Fruit fly (Drosophila melanogaster) whole organism, embryonic: ENCODE results near the gene Tomosyn.

Experiments
- Asciz ChIP-seq: fragments of 200-800 bp; sonication (Bioruptor generic); optimal IDR thresholded peaks from 2 replicates; lab custom pipeline; 2017; ENCODE audit warnings: missing biosample characterization, mild to moderate bottlenecking, missing genetic modification characterization, missing genetic modification reagents
- Blimp-1 ChIP-seq: fragments of 200-800 bp; sonication (Bioruptor generic); optimal IDR thresholded peaks from 3 replicates; lab custom pipeline; 2018; ENCODE audit warnings: missing biosample characterization, missing genetic modification characterization, mild to moderate bottlenecking, moderate library complexity, missing genetic modification reagents
- CG10431 ChIP-seq: fragments of 200-800 bp; sonication (Bioruptor generic); optimal IDR thresholded peaks from 3 replicates; lab custom pipeline; 2018; ENCODE audit warnings: missing biosample characterization, mild to moderate bottlenecking, missing genetic modification characterization
- CG15601 ChIP-seq: fragments of 200-800 bp; sonication (Bioruptor generic); optimal IDR thresholded peaks from 3 replicates; lab custom pipeline; 2019; ENCODE audit warnings: missing biosample characterization, mild to moderate bottlenecking, missing genetic modification characterization, moderate library complexity
- CG1602 ChIP-seq: fragments of 200-800 bp; sonication (Bioruptor generic); optimal IDR thresholded peaks from 3 replicates; lab custom pipeline; 2016; ENCODE audit warnings: missing biosample characterization, missing genetic modification characterization
- CG1603 ChIP-seq: fragments of 200-800 bp; sonication (Bioruptor generic); optimal IDR thresholded peaks from 2 replicates; lab custom pipeline; 2019; ENCODE audit warnings: missing biosample characterization, mild to moderate bottlenecking, missing genetic modification characterization, moderate library complexity
- CG16863 ChIP-seq: fragments of 200-800 bp; sonication (Bioruptor generic); optimal IDR thresholded peaks from 3 replicates; lab custom pipeline; 2016; ENCODE audit warnings: missing biosample characterization, missing genetic modification characterization
- CG17385 ChIP-seq: fragments of 200-800 bp; sonication (Bioruptor generic); optimal IDR thresholded peaks from 3 replicates; lab custom pipeline; 2018; ENCODE audit warnings: missing biosample characterization, mild to moderate bottlenecking, missing genetic modification characterization
- CG17568 ChIP-seq: fragments of 200-800 bp; sonication (Bioruptor generic); optimal IDR thresholded peaks from 2 replicates; lab custom pipeline; 2018; ENCODE audit warnings: missing biosample characterization, mild to moderate bottlenecking, missing genetic modification characterization, moderate library complexity
- CG18262 ChIP-seq: fragments of 200-800 bp; optimal IDR thresholded peaks from 3 replicates; lab custom pipeline; 2019; ENCODE audit warnings: missing biosample characterization, mild to moderate bottlenecking, missing genetic modification characterization, moderate library complexity
- CG2120 ChIP-seq: fragments of 200-800 bp; sonication (Bioruptor generic); optimal IDR thresholded peaks from 3 replicates; lab custom pipeline; 2016; ENCODE audit warnings: missing biosample characterization, missing genetic modification characterization
- CG31224 ChIP-seq: fragments of 200-800 bp; sonication (Bioruptor generic); IDR thresholded peaks from 2 replicates; pipeline ENCODE4 v1.3.6; 2022; ENCODE audit warnings: missing biosample characterization, missing genetic modification characterization
- CG31441 ChIP-seq: fragments of 200-800 bp; sonication (Bioruptor generic); IDR thresholded peaks from 2 replicates; pipeline ENCODE4 v1.3.6; 2022; ENCODE audit warnings: missing biosample characterization, missing genetic modification characterization
- CG32767 ChIP-seq: fragments of 200-800 bp; sonication (Bioruptor generic); IDR thresholded peaks from 2 replicates; pipeline ENCODE4 v1.3.6; 2022; ENCODE audit warnings: missing biosample characterization, missing genetic modification characterization
- CG3281 ChIP-seq: fragments of 200-800 bp; sonication (Bioruptor generic); optimal IDR thresholded peaks from 3 replicates; lab custom pipeline; 2017; ENCODE audit warnings: missing biosample characterization, mild to moderate bottlenecking, missing genetic modification characterization
- CG4360 ChIP-seq: fragments of 200-800 bp; sonication (Bioruptor generic); IDR thresholded peaks from 2 replicates; pipeline ENCODE4 v1.3.6; 2022; ENCODE audit warnings: missing biosample characterization, missing genetic modification characterization
- CG4617 ChIP-seq: fragments of 200-800 bp; sonication (Bioruptor generic); optimal IDR thresholded peaks from 3 replicates; lab custom pipeline; 2016; ENCODE audit warnings: missing biosample characterization, missing genetic modification characterization, borderline replicate concordance
- CG4854 ChIP-seq: fragments of 200-800 bp; sonication (Bioruptor generic); optimal IDR thresholded peaks from 2 replicates; lab custom pipeline; 2016; ENCODE audit warnings: missing biosample characterization, missing genetic modification characterization, inconsistent platforms
- CG7357 ChIP-seq: fragments of 200-800 bp; sonication (Bioruptor generic); IDR thresholded peaks from 3 replicates; pipeline ENCODE4 v1.3.6; 2022; ENCODE audit warnings: missing biosample characterization, missing genetic modification characterization
- CG7786 ChIP-seq: fragments of 200-800 bp; sonication (Bioruptor generic); optimal IDR thresholded peaks from 2 replicates; lab custom pipeline; 2016; ENCODE audit warnings: missing biosample characterization, missing genetic modification characterization
- CG7928 ChIP-seq: fragments of 200-800 bp; sonication (Bioruptor generic); optimal IDR thresholded peaks from 2 replicates; lab custom pipeline; 2017; ENCODE audit warnings: missing biosample characterization, mild to moderate bottlenecking, missing genetic modification characterization
- CG8478 ChIP-seq: fragments of >200 bp; optimal IDR thresholded peaks from 2 replicates; lab custom pipeline; 2018
- CHES-1-like ChIP-seq: fragments of 200-800 bp; sonication (Bioruptor generic); optimal IDR thresholded peaks from 2 replicates; lab custom pipeline; 2016; ENCODE audit warnings: missing biosample characterization, missing genetic modification characterization
- Ets97D ChIP-seq: fragments of 200-800 bp; sonication (Bioruptor generic); optimal IDR thresholded peaks from 3 replicates; lab custom pipeline; 2016; ENCODE audit warnings: missing biosample characterization, missing genetic modification characterization
- Hand ChIP-seq: fragments of 200-800 bp; sonication (Bioruptor generic); optimal IDR thresholded peaks from 2 replicates; lab custom pipeline; 2017; ENCODE audit warnings: mild to moderate bottlenecking, missing biosample characterization, missing genetic modification reagents, missing genetic modification characterization
- Max ChIP-seq: fragments of 200-800 bp; sonication (Bioruptor generic); optimal IDR thresholded peaks from 2 replicates; lab custom pipeline; 2016; ENCODE audit warnings: missing biosample characterization, mild to moderate bottlenecking, missing genetic modification characterization
- Mrtf ChIP-seq: fragments of 200-800 bp; sonication (Bioruptor generic); IDR thresholded peaks from 3 replicates; pipeline ENCODE4 v1.3.6; 2022; ENCODE audit warnings: missing biosample characterization, missing genetic modification characterization
- NC2β ChIP-seq: fragments of 200-800 bp; sonication (Bioruptor generic); optimal IDR thresholded peaks from 2 replicates; lab custom pipeline; 2016; ENCODE audit warnings: missing biosample characterization, missing genetic modification characterization
- Nf-YA ChIP-seq: fragments of 200-800 bp; sonication (Bioruptor generic); IDR thresholded peaks from 2 replicates; pipeline ENCODE4 v1.3.6; 2022; ENCODE audit warnings: missing biosample characterization, missing genetic modification characterization
- ash1 ChIP-seq: fragments of 200-800 bp; sonication (Bioruptor generic); optimal IDR thresholded peaks from 2 replicates; lab custom pipeline; 2018; ENCODE audit warnings: missing biosample characterization, mild to moderate bottlenecking, missing genetic modification characterization
- corto ChIP-seq: fragments of 200-800 bp; sonication (Bioruptor generic); optimal IDR thresholded peaks from 2 replicates; lab custom pipeline; 2016; ENCODE audit warnings: missing biosample characterization, mild to moderate bottlenecking, missing genetic modification characterization, moderate library complexity
- disco-r ChIP-seq: fragments of 200-800 bp; sonication (Bioruptor generic); optimal IDR thresholded peaks from 2 replicates; lab custom pipeline; 2016; ENCODE audit warnings: missing biosample characterization, missing genetic modification characterization
- dm ChIP-seq: fragments of 200-800 bp; sonication (Bioruptor generic); optimal IDR thresholded peaks from 3 replicates; lab custom pipeline; 2016; ENCODE audit warnings: missing biosample characterization, missing genetic modification characterization
- dysf ChIP-seq: fragments of 200-800 bp; sonication (Bioruptor generic); IDR thresholded peaks from 3 replicates; pipeline ENCODE4 v1.3.6; 2022; ENCODE audit warnings: missing biosample characterization, missing genetic modification characterization
- emc ChIP-seq: fragments of 200-800 bp; sonication (Bioruptor generic); optimal IDR thresholded peaks from 2 replicates; lab custom pipeline; 2016; ENCODE audit warnings: missing biosample characterization, missing genetic modification characterization
- eyg ChIP-seq: fragments of 200-800 bp; sonication (Bioruptor generic); optimal IDR thresholded peaks from 3 replicates; lab custom pipeline; 2016; ENCODE audit warnings: missing biosample characterization, missing genetic modification characterization
- ftz-f1 ChIP-seq: fragments of 200-800 bp; sonication (Bioruptor generic); optimal IDR thresholded peaks from 2 replicates; lab custom pipeline; 2016; ENCODE audit warnings: missing biosample characterization, missing genetic modification characterization
- gcm ChIP-seq: fragments of 200-800 bp; sonication (Bioruptor generic); optimal IDR thresholded peaks from 2 replicates; lab custom pipeline; 2019; ENCODE audit warnings: missing biosample characterization, mild to moderate bottlenecking, missing genetic modification characterization, moderate library complexity
- gcm2 ChIP-seq: fragments of 200-800 bp; sonication (Bioruptor generic); optimal IDR thresholded peaks from 2 replicates; lab custom pipeline; 2016; ENCODE audit warnings: missing biosample characterization, missing genetic modification characterization
- hb ChIP-seq: fragments of 200-800 bp; sonication (Bioruptor generic); IDR thresholded peaks from 3 replicates; pipeline ENCODE4 v1.3.6; 2022; ENCODE audit warnings: missing biosample characterization, missing genetic modification characterization; ENCODE audit not compliant: partially characterized antibody
- pzg ChIP-seq: fragments of 200-800 bp; sonication (Bioruptor generic); optimal IDR thresholded peaks from 3 replicates; lab custom pipeline; 2018; ENCODE audit warnings: missing biosample characterization, mild to moderate bottlenecking, missing genetic modification characterization, moderate library complexity
- repo ChIP-seq: fragments of 200-800 bp; sonication (Bioruptor generic); optimal IDR thresholded peaks from 2 replicates; lab custom pipeline; 2016; ENCODE audit warnings: missing biosample characterization, missing genetic modification characterization
- schlank ChIP-seq: fragments of 200-800 bp; sonication (Bioruptor generic); optimal IDR thresholded peaks from 2 replicates; lab custom pipeline; 2018; ENCODE audit warnings: missing biosample characterization, mild to moderate bottlenecking, missing genetic modification characterization
- sd ChIP-seq: fragments of 200-800 bp; sonication (Bioruptor generic); optimal IDR thresholded peaks from 3 replicates; lab custom pipeline; 2018; ENCODE audit warnings: missing biosample characterization, mild to moderate bottlenecking, missing genetic modification characterization, moderate library complexity
- slou ChIP-seq: fragments of 200-800 bp; sonication (Bioruptor generic); optimal IDR thresholded peaks from 3 replicates; lab custom pipeline; 2016; ENCODE audit warnings: missing biosample characterization, missing genetic modification characterization
- slp2 ChIP-seq: fragments of 200-800 bp; sonication (Bioruptor generic); optimal IDR thresholded peaks from 2 replicates; lab custom pipeline; 2016; ENCODE audit warnings: missing biosample characterization, missing genetic modification characterization
- tgo ChIP-seq: fragments of 200-800 bp; sonication (Bioruptor generic); IDR thresholded peaks from 3 replicates; pipeline ENCODE4 v1.3.6; 2022; ENCODE audit warnings: missing biosample characterization, missing genetic modification characterization
- tup ChIP-seq: fragments of 200-800 bp; sonication (Bioruptor generic); optimal IDR thresholded peaks from 2 replicates; lab custom pipeline; 2016; ENCODE audit warnings: missing biosample characterization, mild to moderate bottlenecking, missing genetic modification characterization, moderate library complexity
- vfl ChIP-seq: fragments of 200-800 bp; sonication (Bioruptor generic); optimal IDR thresholded peaks from 2 replicates; lab custom pipeline; 2016; ENCODE audit warnings: missing biosample characterization, missing genetic modification characterization
- vnd ChIP-seq: fragments of 200-800 bp; sonication (Bioruptor generic); IDR thresholded peaks from 3 replicates; pipeline ENCODE4 v1.3.6; 2022; ENCODE audit warnings: missing biosample characterization, missing genetic modification characterization; ENCODE audit not compliant: partially characterized antibody

Tomosyn gene

dm6 chrX:12665112-12665795, 33.8 kb downstream of the Tomosyn start (continued):
- TF ChIP-seq hb (no peak), CG18262 (peak; percentile 91), emc (no peak), CG17385 (GFP tag; lab: Kevin White, UChicago) (peak; percentile 86), vfl (peak; percentile 56), dysf (GFP tag; lab: Robert Waterston, UW) (peak; percentile 94), CG3281 (GFP tag; lab: Kevin White, UChicago) (peak; percentile 87), slp2 (GFP tag; lab: Kevin White, UChicago) (no peak), CG7786 (GFP tag; lab: Kevin White, UChicago) (peak; percentile 48), Mrtf (GFP tag; lab: Robert Waterston, UW) (peak; percentile 88), CG8478 (lab: Kevin White, UChicago) (no peak), NC2β (GFP tag; lab: Kevin White, UChicago) (peak; percentile 63), slou (GFP tag; lab: Kevin White, UChicago) (peak; percentile 82), Max (GFP tag; lab: Kevin White, UChicago) (peak; percentile 75), CG1603 (tag; lab: Kevin White, UChicago) (peak; percentile 89), CG31224 (GFP tag; lab: Robert Waterston, UW) (peak; percentile 81), Hand (GFP tag; lab: Kevin White, UChicago) (peak; percentile 75), eyg (GFP tag; lab: Kevin White, UChicago) (no peak), Asciz (GFP tag; lab: Kevin White, UChicago) (peak; percentile 72), CG15601 (tag; lab: Kevin White, UChicago) (peak; percentile 80), CG4360 (peak; percentile 97), CG10431 (GFP tag; lab: Kevin White, UChicago) (peak; percentile 58), corto (GFP tag; lab: Kevin White, UChicago) (peak; percentile 82), ash1 (GFP tag; lab: Kevin White, UChicago) (peak; percentile 34), pzg (GFP tag; lab: Kevin White, UChicago) (no peak), CG1602 (GFP tag; lab: Kevin White, UChicago) (peak; percentile 86), gcm (peak; percentile 87), schlank (tag; lab: Kevin White, UChicago) (peak; percentile 84), CG7928 (peak; percentile 34), Blimp-1 (GFP tag; lab: Kevin White, UChicago) (peak; percentile 84), CG17568 (GFP tag; lab: Kevin White, UChicago) (peak; percentile 85), vnd (GFP tag; lab: Robert Waterston, UW) (no peak), disco-r (GFP tag; lab: Kevin White, UChicago) (peak; percentile 33), CHES-1-like (GFP tag; lab: Kevin White, UChicago) (no peak), Ets97D (GFP tag; lab: Kevin White, UChicago) (peak; percentile 13), CG2120 (GFP tag; lab: Kevin White, UChicago) (peak; percentile 79), Nf-YA (GFP tag; lab: Robert Waterston, UW) (peak; percentile 73), ftz-f1 (GFP tag; lab: Kevin White, UChicago) (no peak), tup (GFP tag; lab: Kevin White, UChicago) (peak; percentile 51), CG4617 (GFP tag; lab: Kevin White, UChicago) (peak; percentile 49), dm (GFP tag; lab: Kevin White, UChicago) (no peak), tgo (GFP tag; lab: Robert Waterston, UW) (peak; percentile 92), repo (peak; percentile 9), gcm2 (GFP tag; lab: Kevin White, UChicago) (peak; percentile 3), sd (peak; percentile 54), CG7357 (peak; percentile 80), CG16863 (GFP tag; lab: Kevin White, UChicago) (peak; percentile 36), CG32767 (GFP tag; lab: Robert Waterston, UW) (peak; percentile 88), CG31441 (GFP tag; lab: Robert Waterston, UW) (peak; percentile 93), CG4854 (GFP tag; lab: Kevin White, UChicago) (peak; percentile 75)
